Worm (Caenorhabditis elegans) whole organism, L4/young adult: ENCODE results near the gene mcm-6.
A peak's percentile ranks its signal among the peaks of the same experiment; 100 is the strongest.

ENCODE experiments used
- W03F9.2 ChIP-seq: fragments of 150-350 bp; optimal IDR thresholded peaks from 2 replicates; lab custom pipeline; 2014; ENCODE audit warnings: missing biosample characterization, missing genetic modification characterization
- dao-5 ChIP-seq: sonication (generic microtip); optimal IDR thresholded peaks from 2 replicates; lab custom pipeline; 2016; ENCODE audit warnings: missing genotype, missing genetic modification characterization, moderate library complexity, missing compliant biosample characterization
- him-1 ChIP-seq: sonication (generic microtip); optimal IDR thresholded peaks from 2 replicates; lab custom pipeline; 2016; ENCODE audit warnings: missing genotype, missing genetic modification reagents, missing genetic modification characterization, missing compliant biosample characterization

mcm-6 gene

ce11 chrIII:9822942-9823341, 28.8 kb downstream of the mcm-6 start, which contains the start of gene arl-5:
Gene arl-5, plus strand, starts transcription at chrIII:9823242.
- TF ChIP-seq W03F9.2 = no peak
- TF ChIP-seq dao-5 (tag; lab: Kevin White, UChicago) = no peak
- no peak for TF ChIP-seq him-1

- TF ChIP-seq dao-5 (tag; lab: Kevin White, UChicago) (no peak), him-1 (no peak), W03F9.2 (no peak)
Measured at ce11 chrIII:9823748-9824147, 29.6 kb downstream of the mcm-6 start.

ce11 chrIII:9824330-9824934, 30.3 kb downstream of the mcm-6 start, which contains the start of gene lin-52:
Gene lin-52, minus strand, starts transcription at chrIII:9824750.
- TF ChIP-seq W03F9.2 (no peak), dao-5 (tag; lab: Kevin White, UChicago) (no peak), him-1 (no peak)

ce11 chrIII:9825073-9825828, 31.1 kb downstream of the mcm-6 start, which contains the start of gene ZK632.9:
Gene ZK632.9, minus strand, starts transcription at chrIII:9825432.
- TF ChIP-seq W03F9.2 = no peak
- TF ChIP-seq dao-5 (tag; lab: Kevin White, UChicago) = no peak
- TF ChIP-seq him-1 = no peak

ce11 chrIII:9826005-9826404, 31.8 kb downstream of the mcm-6 start:
- TF ChIP-seq W03F9.2 = no peak
- no peak for TF ChIP-seq him-1
- no peak for TF ChIP-seq dao-5 (tag; lab: Kevin White, UChicago)

ce11 chrIII:9827163-9827951, 33.2 kb downstream of the mcm-6 start, which contains the start of the genes ZK632.10 and ZK632.11:
Gene ZK632.10, minus strand, starts transcription at chrIII:9827722.
Gene ZK632.11, plus strand, starts transcription at chrIII:9827915.
- TF ChIP-seq W03F9.2 = peak; percentile 85
- no peak for TF ChIP-seq dao-5 (tag; lab: Kevin White, UChicago)

- no peak for TF ChIP-seq W03F9.2
- no peak for TF ChIP-seq him-1
- TF ChIP-seq dao-5 (tag; lab: Kevin White, UChicago) = no peak
Measured at ce11 chrIII:9830502-9830901, 36.3 kb downstream of the mcm-6 start, which contains the start of gene ZK632.12. Gene ZK632.12, plus strand, starts transcription at chrIII:9830802.

- TF ChIP-seq him-1 = no peak
- TF ChIP-seq dao-5 (tag; lab: Kevin White, UChicago) = no peak
- TF ChIP-seq W03F9.2 = no peak
Measured at ce11 chrIII:9832569-9832968, 38.4 kb downstream of the mcm-6 start.

- TF ChIP-seq W03F9.2 = no peak
- TF ChIP-seq him-1 = no peak
- no peak for TF ChIP-seq dao-5 (tag; lab: Kevin White, UChicago)
Measured at ce11 chrIII:9834888-9835287, 40.7 kb downstream of the mcm-6 start, which contains the start of gene K11H3.8. Gene K11H3.8, plus strand, starts transcription at chrIII:9835188.

- TF ChIP-seq W03F9.2 = no peak
Measured at ce11 chrIII:9843715-9844114, 49.5 kb downstream of the mcm-6 start, which contains the start of gene K11H3.5. Gene K11H3.5, plus strand, starts transcription at chrIII:9843768.

- TF ChIP-seq him-1 = no peak
- no peak for TF ChIP-seq dao-5 (tag; lab: Kevin White, UChicago)
- no peak for TF ChIP-seq W03F9.2
Measured at ce11 chrIII:9846093-9846492, 51.9 kb downstream of the mcm-6 start, which contains the start of gene K11H3.2. Gene K11H3.2, plus strand, starts transcription at chrIII:9846393.

- TF ChIP-seq dao-5 (tag; lab: Kevin White, UChicago) = no peak
- no peak for TF ChIP-seq him-1
- TF ChIP-seq W03F9.2 = peak; percentile 69
Measured at ce11 chrIII:9848083-9848482, 53.9 kb downstream of the mcm-6 start, which contains the start of gene mrpl-36. Gene mrpl-36, minus strand, starts transcription at chrIII:9848116.
